Worm (Caenorhabditis elegans): Measurements from ENCODE around the gene nlp-56.
A peak's percentile ranks its signal among the peaks of the same experiment; 100 is the strongest.
"Not testable (repeated sequence)": the region's sequence is repeated elsewhere in the genome, so short reads cannot be mapped to it uniquely, and the experiment has no call there.

Gene nlp-56

DNA sequence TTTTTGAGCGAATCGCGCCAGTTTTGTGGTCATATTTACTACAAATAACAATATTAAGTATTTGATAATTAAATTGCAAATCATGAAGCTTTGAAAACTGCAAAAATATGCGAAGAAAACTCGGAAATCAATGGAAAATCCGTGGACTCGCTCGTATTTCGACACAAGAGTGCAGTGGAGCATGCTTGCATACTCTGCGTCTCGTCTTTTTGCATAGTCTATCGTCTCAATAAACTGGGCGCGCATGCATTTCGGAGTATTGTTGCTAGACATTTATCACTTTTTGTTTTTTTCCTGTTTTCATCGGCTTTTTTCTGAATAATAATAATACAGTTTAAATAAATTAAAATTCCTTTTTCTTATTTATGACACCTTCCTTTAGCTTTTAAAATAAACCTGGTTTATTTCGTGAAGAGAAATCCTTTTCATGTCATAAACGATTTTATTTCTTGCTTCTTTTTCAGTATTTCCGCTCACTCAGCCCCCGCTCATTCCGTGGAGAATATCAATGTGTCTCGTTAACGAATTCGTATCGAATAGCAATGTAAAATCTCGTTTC lies 16.8 kb downstream of the nlp-56 start, which contains the start of the genes mrps-7 and Y57G11C.3 (continued):
- TF ChIP-seq lsy-2 (tag; optimal IDR thresholded peaks at IDR 0.05) (peak; percentile 91 to 95), unc-62 (GFP tag; optimal IDR thresholded peaks at IDR 0.05) (no peak), C34F6.9 (tag; optimal IDR thresholded peaks at IDR 0.05) (peak; percentile 97), zag-1 (tag; optimal IDR thresholded peaks at IDR 0.05) (peak; percentile 73), skn-1 (tag; optimal IDR thresholded peaks at IDR 0.05) (no peak), nhr-21 (tag; optimal IDR thresholded peaks at IDR 0.05) (peak; percentile 93)

DNA sequence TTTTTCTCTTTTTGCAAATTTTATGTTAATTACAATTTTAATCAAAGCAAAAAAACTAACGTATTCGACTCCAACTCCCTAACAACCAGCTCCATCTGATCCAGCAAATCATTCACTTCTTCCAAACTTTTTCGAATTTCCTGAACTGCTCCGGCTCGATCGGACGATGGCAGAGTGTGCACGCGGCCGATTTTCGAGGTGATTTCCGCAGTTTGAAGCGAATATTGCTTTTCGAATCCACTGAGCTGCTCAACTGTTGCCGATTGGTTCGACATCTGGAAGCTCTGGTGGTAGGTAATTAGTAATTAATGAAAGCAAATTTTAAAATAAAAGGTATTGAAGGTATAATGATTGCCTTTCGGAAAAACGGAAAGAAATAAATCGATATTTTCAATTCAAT lies 18.2 kb downstream of the nlp-56 start, which contains the start of gene vti-1:
vti-1 (minus strand) TSS at position 284 of the 400 bp plus-strand sequence.
- no peak for TF ChIP-seq blmp-1 (tag; optimal IDR thresholded peaks at IDR 0.05; ENCODE audit: insufficient read depth)
- TF ChIP-seq unc-55 (GFP tag; optimal IDR thresholded peaks at IDR 0.05), result no peak
- TF ChIP-seq ceh-16 (tag; optimal IDR thresholded peaks at IDR 0.05), result no peak
- no peak for TF ChIP-seq mbf-1 (tag; optimal IDR thresholded peaks at IDR 0.05)
- no peak for TF ChIP-seq Y55F3AM.14 (GFP tag; optimal IDR thresholded peaks at IDR 0.05)

DNA sequence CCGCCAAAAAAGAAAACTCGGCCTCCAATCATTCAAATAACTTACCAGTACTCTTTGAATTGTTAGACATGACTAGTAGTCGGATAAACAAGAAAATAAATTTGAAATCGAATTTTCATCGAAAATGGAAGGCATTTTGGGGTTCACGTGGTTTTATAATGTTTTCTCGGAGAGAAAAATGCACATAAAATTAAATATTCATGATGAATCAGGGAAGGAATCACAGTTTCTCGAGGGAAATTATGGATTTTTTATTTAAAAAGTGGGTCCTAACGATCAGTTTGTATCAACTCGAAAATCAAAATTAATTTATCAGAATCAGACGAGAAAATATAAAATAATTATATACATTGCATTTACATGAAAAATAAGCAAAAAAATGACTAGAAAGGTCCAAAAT lies 19.2 kb downstream of the nlp-56 start, which contains the start of gene Y57G11C.5:
Y57G11C.5 (minus strand) TSS at position 101 of the 400 bp plus-strand sequence.
- TF ChIP-seq aly-2 (tag; optimal IDR thresholded peaks at IDR 0.05), result no peak
- no peak for TF ChIP-seq elt-1 (tag; optimal IDR thresholded peaks at IDR 0.05)
- no peak for TF ChIP-seq gmeb-1 (tag; optimal IDR thresholded peaks at IDR 0.05)
- no peak for TF ChIP-seq nhr-237 (tag; optimal IDR thresholded peaks at IDR 0.05)
- TF ChIP-seq dmd-4 (tag; optimal IDR thresholded peaks at IDR 0.05), result no peak
- TF ChIP-seq zag-1 (tag; optimal IDR thresholded peaks at IDR 0.05), result no peak
- no peak for TF ChIP-seq nhr-23 (tag; optimal IDR thresholded peaks at IDR 0.05)
- no peak for TF ChIP-seq nhr-12 (tag; optimal IDR thresholded peaks at IDR 0.05)
- no peak for TF ChIP-seq ceh-82 (tag; optimal IDR thresholded peaks at IDR 0.05)
- TF ChIP-seq lin-39 (tag; optimal IDR thresholded peaks at IDR 0.05), result no peak

DNA sequence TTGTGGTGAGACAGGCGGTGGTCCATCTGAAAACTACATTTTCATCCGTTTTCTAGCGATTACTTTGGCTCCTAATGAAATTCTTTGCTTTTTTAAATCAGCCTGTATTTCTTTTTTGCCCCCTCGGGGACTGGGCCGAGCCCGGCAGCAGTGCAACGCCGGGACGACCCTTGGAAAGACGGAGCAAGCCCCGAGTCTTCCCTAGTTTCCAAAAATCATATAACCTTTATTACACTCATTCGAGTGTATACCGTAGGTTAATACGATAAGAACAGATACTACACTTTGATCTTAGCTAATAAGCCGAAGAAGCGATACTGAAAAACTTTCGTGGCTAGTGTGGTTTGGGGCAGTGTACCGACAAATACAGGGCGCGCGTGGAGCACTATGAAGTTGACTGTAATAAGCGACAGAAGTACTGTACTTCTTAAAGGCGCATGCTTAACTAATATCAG lies 19.8 kb downstream of the nlp-56 start:
- TF ChIP-seq sma-3 (GFP tag; optimal IDR thresholded peaks at IDR 0.05) (peak; percentile 8), ztf-11 (tag; optimal IDR thresholded peaks at IDR 0.05) (no peak), nhr-23 (tag; optimal IDR thresholded peaks at IDR 0.05) (no peak), snpc-4 (tag; optimal IDR thresholded peaks at IDR 0.05) (peak; percentile 34), nhr-77 (tag; optimal IDR thresholded peaks at IDR 0.05) (no peak), ztf-4 (tag; optimal IDR thresholded peaks at IDR 0.05) (no peak), elt-3 (tag; optimal IDR thresholded peaks at IDR 0.05) (no peak), Y55F3AM.14 (GFP tag; optimal IDR thresholded peaks at IDR 0.05) (no peak), lsy-2 (tag; optimal IDR thresholded peaks at IDR 0.05) (no peak)

DNA sequence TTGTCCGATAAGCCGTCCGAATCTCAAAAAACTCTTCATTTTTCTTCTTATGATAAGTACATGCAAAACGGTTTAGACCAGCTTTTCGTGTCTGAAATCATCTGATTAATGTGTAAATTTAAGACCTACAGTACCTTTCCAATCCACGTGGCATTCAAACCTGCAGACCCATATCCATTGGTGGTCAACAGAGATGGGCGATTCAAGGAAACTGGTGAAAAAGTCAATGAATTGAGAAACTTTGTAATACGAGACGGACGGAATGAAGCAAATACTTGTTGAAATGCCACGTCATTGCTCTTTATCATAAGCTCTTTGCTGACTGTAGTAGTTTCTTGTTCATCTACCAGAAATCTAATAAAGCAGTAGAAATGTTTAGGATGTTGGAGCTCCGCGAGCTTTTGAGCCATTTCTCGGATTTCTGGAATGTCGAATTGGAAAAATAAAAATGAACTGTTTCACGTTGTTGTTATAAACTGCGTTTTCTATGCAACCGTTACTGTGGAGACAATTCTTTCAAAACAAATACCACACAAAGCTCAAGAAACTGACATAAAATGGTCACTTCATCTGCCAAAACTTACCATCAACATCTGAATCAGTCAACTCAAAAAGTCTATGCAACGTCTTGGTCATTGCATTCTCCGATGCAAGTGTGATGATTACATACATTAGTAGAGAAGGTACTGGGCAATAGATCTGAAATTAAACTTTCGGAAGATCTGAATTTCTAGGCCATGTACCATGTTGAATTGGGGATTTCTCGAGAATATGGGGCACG lies 20.4 kb downstream of the nlp-56 start:
- TF ChIP-seq lsy-2 (tag; optimal IDR thresholded peaks at IDR 0.05) (peak in 1 of 2 experiments; percentile 28), ama-1 (optimal IDR thresholded peaks at IDR 0.05) (peak; percentile 81), gmeb-1 (tag; optimal IDR thresholded peaks at IDR 0.05) (no peak), ztf-4 (tag; optimal IDR thresholded peaks at IDR 0.05) (peak; percentile 39)

DNA sequence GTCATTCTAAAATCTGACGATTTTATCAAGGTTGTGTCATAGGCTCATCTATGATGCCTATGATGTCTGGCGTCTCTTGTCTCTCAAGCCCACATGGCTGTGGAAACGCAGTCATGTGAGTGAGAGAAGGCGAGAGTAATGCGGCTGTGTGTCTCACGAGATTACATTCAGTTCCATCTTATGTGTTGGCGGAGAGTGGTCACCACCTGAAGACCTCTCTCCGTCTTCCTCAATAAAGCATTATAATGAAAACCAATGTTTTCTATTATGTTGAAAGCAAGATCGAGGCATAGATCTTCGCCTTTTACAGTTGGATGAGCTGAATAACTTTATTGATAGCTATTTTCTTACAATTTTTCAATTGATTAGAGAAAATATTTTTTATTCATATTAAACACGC lies 21.2 kb downstream of the nlp-56 start:
- TF ChIP-seq nhr-6 (tag; optimal IDR thresholded peaks at IDR 0.05), result peak; percentile 21
- peak in 1 of 2 experiments; percentile 50 for TF ChIP-seq lsy-2 (tag; optimal IDR thresholded peaks at IDR 0.05)
- peak; percentile 27 for TF ChIP-seq sma-3 (GFP tag; optimal IDR thresholded peaks at IDR 0.05)
- TF ChIP-seq nhr-129 (tag; optimal IDR thresholded peaks at IDR 0.05), result peak; percentile 86
- peak; percentile 61 for TF ChIP-seq unc-55 (GFP tag; optimal IDR thresholded peaks at IDR 0.05)
- peak; percentile 20 for TF ChIP-seq mab-5 (tag; optimal IDR thresholded peaks at IDR 0.05)
- peak; percentile 43 to 65 for TF ChIP-seq mdl-1 (tag; optimal IDR thresholded peaks at IDR 0.05)
- TF ChIP-seq fos-1 (tag; optimal IDR thresholded peaks at IDR 0.05), result peak; percentile 53
- TF ChIP-seq crh-2 (tag; optimal IDR thresholded peaks at IDR 0.05), result peak; percentile 54
- peak; percentile 55 for TF ChIP-seq F13H6.1 (tag; optimal IDR thresholded peaks at IDR 0.05)
- peak; percentile 65 for TF ChIP-seq ama-1 (optimal IDR thresholded peaks at IDR 0.05)
- peak; percentile 34 for TF ChIP-seq sma-9 (GFP tag; optimal IDR thresholded peaks at IDR 0.05)
- not testable (repeated sequence) for TF ChIP-seq sma-9 (tag; optimal IDR thresholded peaks at IDR 0.05)
- peak; percentile 82 for TF ChIP-seq C34F6.9 (tag; optimal IDR thresholded peaks at IDR 0.05)
- peak; percentile 15 for TF ChIP-seq blmp-1 (tag; optimal IDR thresholded peaks at IDR 0.05; ENCODE audit: insufficient read depth)
- TF ChIP-seq nhr-21 (tag; optimal IDR thresholded peaks at IDR 0.05), result peak; percentile 57
- TF ChIP-seq lin-13 (GFP tag; optimal IDR thresholded peaks at IDR 0.05), result peak; percentile 13
